Fruit fly (Drosophila melanogaster) whole organism, prepupa: ENCODE results near the gene CG5953.

Experiments
- Eip75B ChIP-seq: fragments of 200-800 bp; sonication (Bioruptor generic); optimal IDR thresholded peaks from 3 replicates; lab custom pipeline; 2016; ENCODE audit warnings: missing biosample characterization, missing genetic modification characterization
- Ets21C ChIP-seq: fragments of 200-800 bp; sonication (Bioruptor generic); optimal IDR thresholded peaks from 3 replicates; lab custom pipeline; 2016; ENCODE audit warnings: missing biosample characterization, missing genetic modification characterization
- OdsH ChIP-seq: fragments of 200-800 bp; sonication (Bioruptor generic); optimal IDR thresholded peaks from 3 replicates; lab custom pipeline; 2016; ENCODE audit warnings: missing biosample characterization, missing genetic modification characterization

dm6 chr2L:16530414-16530771, 2.3 kb downstream of the CG5953 start:
- TF ChIP-seq Ets21C (no peak), OdsH (GFP tag; lab: Kevin White, UChicago) (no peak), Eip75B (GFP tag; lab: Kevin White, UChicago) (no peak)
